Worm (Caenorhabditis elegans) whole organism, mixed stage, embryonic: ENCODE results near the gene cth-1.

ENCODE experiments used
- M03D4.4 ChIP-seq: sonication (generic microtip); optimal IDR thresholded peaks from 2 replicates; lab custom pipeline; 2017; ENCODE audit warnings: mild to moderate bottlenecking, missing genetic modification characterization, missing compliant biosample characterization
- bed-3 ChIP-seq: fragments of 200-800 bp; sonication (Bioruptor generic); optimal IDR thresholded peaks from 3 replicates; lab custom pipeline; 2018; ENCODE audit warnings: mild to moderate bottlenecking, missing genetic modification characterization, moderate library complexity, missing compliant biosample characterization
- blmp-1 ChIP-seq: fragments of 150-350 bp; optimal IDR thresholded peaks from 2 replicates; lab custom pipeline; 2014; ENCODE audit warnings: missing biosample characterization, missing genetic modification characterization
- ceh-39 ChIP-seq: fragments of 150-350 bp; optimal IDR thresholded peaks from 2 replicates; lab custom pipeline; 2014; ENCODE audit warnings: missing biosample characterization, missing genetic modification characterization
- ceh-43 ChIP-seq: fragments of 200-800 bp; sonication (Bioruptor generic); optimal IDR thresholded peaks from 2 replicates; lab custom pipeline; 2018; ENCODE audit warnings: mild to moderate bottlenecking, missing genetic modification characterization, moderate library complexity, missing compliant biosample characterization
- ceh-83 ChIP-seq: fragments of 200-800 bp; sonication (Bioruptor generic); optimal IDR thresholded peaks from 2 replicates; lab custom pipeline; 2018; ENCODE audit warnings: mild to moderate bottlenecking, missing genetic modification characterization, missing compliant biosample characterization
- ces-1 ChIP-seq: fragments of 150-350 bp; optimal IDR thresholded peaks from 2 replicates; lab custom pipeline; 2014; ENCODE audit warnings: missing biosample characterization, missing genetic modification reagents, missing genetic modification characterization
- cnd-1 ChIP-seq: fragments of 200-800 bp; sonication (Bioruptor generic); optimal IDR thresholded peaks from 2 replicates; lab custom pipeline; 2018; ENCODE audit warnings: mild to moderate bottlenecking, missing genetic modification characterization, missing compliant biosample characterization
- drap-1 ChIP-seq: fragments of 200-800 bp; sonication (Bioruptor generic); optimal IDR thresholded peaks from 3 replicates; lab custom pipeline; 2018; ENCODE audit warnings: mild to moderate bottlenecking, missing genetic modification characterization, missing compliant biosample characterization
- elt-1 ChIP-seq: sonication (generic microtip); optimal IDR thresholded peaks from 2 replicates; lab custom pipeline; 2017; ENCODE audit warnings: missing genetic modification characterization, mild to moderate bottlenecking, missing compliant biosample characterization, antibody characterized with exemption, moderate library complexity, borderline replicate concordance; ENCODE audit not compliant: insufficient read depth
- elt-3 ChIP-seq: fragments of 150-350 bp; optimal IDR thresholded peaks from 2 replicates; lab custom pipeline; 2014; ENCODE audit warnings: missing biosample characterization, missing genetic modification characterization
- flh-1 ChIP-seq: fragments of 200-800 bp; sonication (Bioruptor generic); optimal IDR thresholded peaks from 2 replicates; lab custom pipeline; 2018; ENCODE audit warnings: mild to moderate bottlenecking, missing genetic modification characterization, moderate library complexity, missing compliant biosample characterization
- ham-2 ChIP-seq: fragments of 200-800 bp; sonication (Bioruptor generic); optimal IDR thresholded peaks from 2 replicates; lab custom pipeline; 2018; ENCODE audit warnings: mild to moderate bottlenecking, missing genetic modification characterization, missing compliant biosample characterization
- hlh-1 ChIP-seq: fragments of 150-350 bp; optimal IDR thresholded peaks from 2 replicates; lab custom pipeline; 2014; ENCODE audit warnings: missing biosample characterization, missing genetic modification reagents, missing genetic modification characterization
- lin-13 ChIP-seq: fragments of 150-350 bp; optimal IDR thresholded peaks from 2 replicates; lab custom pipeline; 2014; ENCODE audit warnings: missing biosample characterization, missing genetic modification characterization
- lin-32 ChIP-seq: fragments of 200-800 bp; sonication (Bioruptor generic); optimal IDR thresholded peaks from 2 replicates; lab custom pipeline; 2018; ENCODE audit warnings: mild to moderate bottlenecking, missing genetic modification characterization, missing compliant biosample characterization
- lsy-2 ChIP-seq: fragments of 150-350 bp; optimal IDR thresholded peaks from 2 replicates; lab custom pipeline; 2014; ENCODE audit warnings: missing biosample characterization, missing genetic modification characterization
- mls-2 ChIP-seq: sonication (generic microtip); optimal IDR thresholded peaks from 2 replicates; lab custom pipeline; 2016; ENCODE audit warnings: mild to moderate bottlenecking, missing genetic modification characterization, moderate library complexity, missing compliant biosample characterization
- nhr-12 ChIP-seq: fragments of 150-350 bp; optimal IDR thresholded peaks from 2 replicates; lab custom pipeline; 2014; ENCODE audit warnings: missing biosample characterization, missing genetic modification characterization
- nhr-2 ChIP-seq: fragments of 150-350 bp; optimal IDR thresholded peaks from 2 replicates; lab custom pipeline; 2014; ENCODE audit warnings: missing biosample characterization, missing genetic modification characterization
- nhr-237 ChIP-seq: fragments of 150-350 bp; optimal IDR thresholded peaks from 2 replicates; lab custom pipeline; 2014; ENCODE audit warnings: missing biosample characterization, missing genetic modification characterization
- nhr-28 ChIP-seq: fragments of 150-350 bp; optimal IDR thresholded peaks from 2 replicates; lab custom pipeline; 2014; ENCODE audit warnings: missing biosample characterization, missing genetic modification characterization
- nhr-76 ChIP-seq: sonication (generic microtip); optimal IDR thresholded peaks from 2 replicates; lab custom pipeline; 2017; ENCODE audit warnings: missing biosample characterization, missing genetic modification characterization
- pha-4 ChIP-seq: fragments of 150-350 bp; optimal IDR thresholded peaks from 2 replicates; lab custom pipeline; 2018; ENCODE audit warnings: missing biosample characterization, missing genetic modification reagents, missing genetic modification characterization
- sem-2 ChIP-seq: fragments of 200-800 bp; sonication (Bioruptor generic); optimal IDR thresholded peaks from 2 replicates; lab custom pipeline; 2018; ENCODE audit warnings: mild to moderate bottlenecking, missing genetic modification characterization, missing compliant biosample characterization
- snpc-4 ChIP-seq: fragments of 150-350 bp; optimal IDR thresholded peaks from 2 replicates; lab custom pipeline; 2014; ENCODE audit warnings: missing biosample characterization, missing genetic modification characterization
- sptf-1 ChIP-seq: sonication (generic microtip); optimal IDR thresholded peaks from 2 replicates; lab custom pipeline; 2017; ENCODE audit warnings: mild to moderate bottlenecking, missing genetic modification characterization, moderate library complexity, missing compliant biosample characterization
- tbx-8 ChIP-seq: fragments of 200-800 bp; sonication (Bioruptor generic); optimal IDR thresholded peaks from 2 replicates; lab custom pipeline; 2018; ENCODE audit warnings: mild to moderate bottlenecking, missing genetic modification characterization, moderate library complexity, missing compliant biosample characterization
- unc-120 ChIP-seq: sonication (generic microtip); optimal IDR thresholded peaks from 2 replicates; lab custom pipeline; 2017; ENCODE audit warnings: missing genetic modification characterization, missing compliant biosample characterization; ENCODE audit not compliant: poor library complexity, severe bottlenecking
- unc-39 ChIP-seq: fragments of 150-350 bp; optimal IDR thresholded peaks from 2 replicates; lab custom pipeline; 2014; ENCODE audit warnings: missing biosample characterization, missing genetic modification characterization
- unc-62 ChIP-seq: fragments of 150-350 bp; optimal IDR thresholded peaks from 2 replicates; lab custom pipeline; 2014; ENCODE audit warnings: missing biosample characterization, missing genetic modification reagents, missing genetic modification characterization

cth-1 gene

DNA sequence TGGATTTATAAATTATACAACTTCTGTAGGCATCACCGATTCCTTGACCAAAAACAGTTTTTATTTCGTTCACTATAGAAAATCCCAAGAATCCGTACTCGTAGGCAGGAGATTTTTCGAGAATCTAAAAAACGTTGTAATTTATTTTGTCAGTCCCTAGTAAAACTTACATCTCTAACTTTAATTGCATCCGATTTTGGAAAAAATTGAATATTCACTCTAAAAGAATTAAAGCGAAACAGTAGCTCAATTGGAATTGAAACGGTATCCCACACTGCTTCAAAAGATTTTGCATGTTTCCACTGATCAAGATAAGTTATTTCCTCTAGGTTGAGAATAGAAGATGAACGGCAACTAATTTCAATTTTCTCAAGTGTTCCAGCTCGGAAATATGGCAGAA lies 30.8 kb downstream of the cth-1 start, which contains the start of gene fbxa-142:
Gene fbxa-142 (minus strand): TSS at position 101 of the 400 bp plus-strand sequence.
- no peak for TF ChIP-seq ces-1 (GFP tag; lab: Kevin White, UChicago)
- TF ChIP-seq ceh-39, result no peak
- no peak for TF ChIP-seq ham-2 (GFP tag; lab: Kevin White, UChicago)
- no peak for TF ChIP-seq sem-2
- no peak for TF ChIP-seq cnd-1 (tag; lab: Kevin White, UChicago)
- no peak for TF ChIP-seq elt-3 (tag; lab: Kevin White, UChicago)
- no peak for TF ChIP-seq unc-62
- TF ChIP-seq unc-39 (tag; lab: Kevin White, UChicago), result no peak

DNA sequence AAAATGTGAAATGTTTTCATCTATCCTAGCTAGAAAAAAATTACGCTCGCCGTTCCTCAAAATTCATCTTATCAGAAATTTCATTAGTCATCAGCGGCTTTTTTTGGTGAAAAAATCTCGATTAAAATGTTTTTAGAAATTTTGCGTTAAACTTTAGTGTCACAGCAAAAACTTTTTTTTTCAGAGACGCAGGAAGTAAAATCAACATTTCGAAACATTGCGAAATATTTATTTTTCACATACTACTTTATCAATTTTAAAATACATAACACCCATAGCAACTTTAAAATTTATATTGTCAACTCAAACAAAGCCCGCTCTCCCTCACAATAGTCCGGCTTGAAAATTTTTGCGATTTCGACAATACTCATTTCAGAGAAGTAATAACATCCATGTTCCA lies 31.7 kb downstream of the cth-1 start:
- TF ChIP-seq snpc-4 (tag; lab: Kevin White, UChicago) (no peak), ham-2 (GFP tag; lab: Kevin White, UChicago) (no peak), elt-3 (tag; lab: Kevin White, UChicago) (no peak), lsy-2 (tag; lab: Kevin White, UChicago) (no peak), mls-2 (tag; lab: Kevin White, UChicago) (no peak), nhr-237 (tag; lab: Kevin White, UChicago) (no peak), flh-1 (GFP tag; lab: Kevin White, UChicago) (no peak)

DNA sequence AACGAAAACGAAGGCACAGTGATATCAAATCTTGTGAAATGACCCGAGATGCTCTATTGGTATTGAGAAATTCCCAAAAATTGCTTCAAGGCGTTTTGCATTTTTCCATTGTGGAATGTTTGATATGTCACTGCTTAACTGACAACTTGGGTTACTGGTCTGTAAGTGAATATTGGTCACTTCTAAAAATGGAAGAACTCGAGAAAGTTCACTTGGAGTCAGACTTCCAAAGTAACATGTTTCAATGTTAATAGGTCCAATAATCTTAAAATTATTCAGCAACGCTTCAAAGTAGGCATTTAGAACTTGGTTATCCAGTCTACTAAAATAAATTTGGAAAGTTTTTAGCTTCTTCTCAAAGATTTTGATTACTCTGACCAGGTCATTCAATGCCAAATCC lies 32.2 kb downstream of the cth-1 start, which contains the start of gene fbxa-144:
Gene fbxa-144 (minus strand): TSS at position 101 of the 400 bp plus-strand sequence.
- TF ChIP-seq hlh-1 (no peak), elt-3 (tag; lab: Kevin White, UChicago) (no peak), nhr-28 (tag; lab: Kevin White, UChicago) (no peak), cnd-1 (tag; lab: Kevin White, UChicago) (no peak), unc-120 (tag; lab: Kevin White, UChicago) (no peak)
- TF ChIP-seq, all 35 proteins: peak for 0

DNA sequence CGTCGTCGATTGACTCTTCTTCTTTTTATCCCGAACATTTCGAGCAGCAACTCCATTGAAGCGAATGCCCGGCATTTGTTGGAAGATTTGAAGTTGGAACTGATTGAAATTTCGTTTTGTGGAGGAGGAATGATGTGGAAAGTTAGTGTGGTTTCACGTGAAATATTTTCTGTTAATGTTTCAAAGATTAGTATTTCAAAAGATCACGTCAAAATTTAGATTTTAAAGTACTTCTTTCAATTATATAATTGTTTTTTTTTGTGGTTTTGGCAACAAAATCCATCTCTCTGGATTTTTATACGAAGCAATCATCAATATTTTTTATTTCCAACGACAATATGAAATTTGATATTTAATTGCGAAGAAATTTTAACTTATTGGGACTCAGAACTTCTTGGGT lies 36.6 kb downstream of the cth-1 start, which contains the start of gene F44G3.7:
Gene F44G3.7 (minus strand): TSS at position 101 of the 400 bp plus-strand sequence.
- TF ChIP-seq lsy-2 (tag; lab: Kevin White, UChicago) (no peak), nhr-12 (no peak), tbx-8 (GFP tag; lab: Kevin White, UChicago) (no peak), hlh-1 (no peak), nhr-237 (tag; lab: Kevin White, UChicago) (no peak), elt-1 (tag; lab: Kevin White, UChicago) (no peak), drap-1 (no peak), ceh-83 (GFP tag; lab: Kevin White, UChicago) (no peak), nhr-2 (tag; lab: Kevin White, UChicago) (no peak), ceh-43 (GFP tag; lab: Kevin White, UChicago) (no peak), nhr-76 (tag; lab: Kevin White, UChicago) (no peak), ham-2 (GFP tag; lab: Kevin White, UChicago) (no peak), nhr-28 (tag; lab: Kevin White, UChicago) (no peak)

DNA sequence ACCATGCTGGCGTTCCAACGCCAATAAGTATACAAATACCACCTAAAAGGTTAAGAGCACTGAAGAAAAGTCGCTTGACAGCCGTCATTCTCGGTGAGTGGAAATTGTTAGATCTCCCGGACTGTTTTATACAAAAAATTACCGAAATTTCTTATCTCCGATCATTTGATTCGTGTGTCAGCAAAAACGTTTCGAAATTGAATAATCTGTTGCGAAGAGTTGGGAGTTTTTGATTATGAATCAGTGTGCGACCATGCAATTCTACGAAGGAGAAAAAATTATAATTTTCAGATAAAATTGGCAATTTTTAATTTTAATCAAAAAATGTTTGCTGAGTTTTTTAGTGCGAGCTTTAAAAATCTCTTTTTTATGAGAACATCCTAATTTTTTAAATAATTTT lies 39.0 kb downstream of the cth-1 start, which contains the start of gene clc-11:
Gene clc-11 (minus strand): TSS at position 101 of the 400 bp plus-strand sequence.
- TF ChIP-seq ham-2 (GFP tag; lab: Kevin White, UChicago), result no peak
- no peak for TF ChIP-seq M03D4.4 (tag; lab: Kevin White, UChicago)
- no peak for TF ChIP-seq lin-13 (tag; lab: Kevin White, UChicago)
- TF ChIP-seq unc-39 (tag; lab: Kevin White, UChicago), result no peak
- TF ChIP-seq sem-2, result no peak
- TF ChIP-seq lsy-2 (tag; lab: Kevin White, UChicago), result no peak
- no peak for TF ChIP-seq drap-1
- TF ChIP-seq ces-1 (GFP tag; lab: Kevin White, UChicago), result no peak
- no peak for TF ChIP-seq lin-32 (GFP tag; lab: Kevin White, UChicago)
- no peak for TF ChIP-seq sptf-1 (tag; lab: Kevin White, UChicago)
- no peak for TF ChIP-seq bed-3 (GFP tag; lab: Kevin White, UChicago)
- no peak for TF ChIP-seq nhr-2 (tag; lab: Kevin White, UChicago)
- no peak for TF ChIP-seq elt-3 (tag; lab: Kevin White, UChicago)
- no peak for TF ChIP-seq nhr-76 (tag; lab: Kevin White, UChicago)
- TF ChIP-seq unc-120 (tag; lab: Kevin White, UChicago), result no peak
- TF ChIP-seq ceh-39, result no peak
- no peak for TF ChIP-seq ceh-83 (GFP tag; lab: Kevin White, UChicago)
- no peak for TF ChIP-seq ceh-43 (GFP tag; lab: Kevin White, UChicago)
- TF ChIP-seq blmp-1 (tag; lab: Kevin White, UChicago), result no peak
- no peak for TF ChIP-seq pha-4 (tag; lab: Kevin White, UChicago)
